Fruit fly (Drosophila melanogaster): ENCODE results near the gene CG31089.

Gene CG31089

dm6 chr3R:25885136-25885535 lies 17.3 kb upstream of the CG31089 start:
- TF ChIP-seq CG12605 (GFP tag; IDR thresholded peaks at IDR 0.05), result no peak
- no peak for TF ChIP-seq CG8159 (tag; optimal IDR thresholded peaks at IDR 0.05)
- peak; percentile 8 for TF ChIP-seq EcR (GFP tag; optimal IDR thresholded peaks at IDR 0.05)
- no peak for TF ChIP-seq Pif1B (GFP tag; optimal IDR thresholded peaks at IDR 0.05)
- TF ChIP-seq Pif1A (GFP tag; optimal IDR thresholded peaks at IDR 0.05), result no peak
- TF ChIP-seq rn (GFP tag; IDR thresholded peaks at IDR 0.05), result no peak

DNA sequence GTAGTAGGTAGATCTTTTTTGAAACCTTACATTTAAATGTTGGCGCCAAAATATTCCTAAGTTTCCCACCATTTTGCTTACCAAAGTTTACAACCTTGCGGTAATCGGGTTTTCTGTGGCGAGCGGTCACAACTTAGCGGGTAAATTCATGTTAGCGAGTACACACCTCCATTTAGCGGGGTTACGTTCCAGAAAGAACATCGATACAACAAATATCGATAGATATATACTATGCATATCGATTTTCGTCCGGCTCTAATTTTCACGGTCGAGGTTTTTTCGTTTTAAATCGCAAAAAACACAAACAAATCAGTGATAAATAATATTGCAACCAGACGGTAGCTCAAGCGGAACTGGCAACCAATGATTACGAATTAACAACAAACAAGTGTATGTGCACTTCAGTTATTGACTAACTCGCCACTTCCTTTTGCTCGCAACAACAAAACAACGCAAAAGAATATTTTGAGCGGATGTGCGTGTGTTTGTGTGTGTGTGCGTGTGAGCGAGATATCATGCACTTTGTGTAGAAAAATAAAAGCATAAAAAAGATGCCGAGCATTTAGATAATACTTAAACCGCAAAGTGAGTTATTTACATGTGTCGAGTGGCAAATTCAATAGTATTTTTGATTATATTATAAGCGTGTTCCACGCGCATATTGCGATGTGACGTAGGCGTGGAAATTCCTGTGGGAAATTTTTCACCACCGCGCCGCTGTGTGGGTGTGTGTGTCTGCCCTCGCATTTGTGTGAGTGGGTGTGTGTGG lies 14.0 kb upstream of the CG31089 start, which contains the start of gene Lnk:
Gene Lnk (plus strand): TSS at position 236 of the 769 bp plus-strand sequence.
- no peak for TF ChIP-seq EcR (GFP tag; optimal IDR thresholded peaks at IDR 0.05)
- no peak for TF ChIP-seq CG4496 (GFP tag; IDR thresholded peaks at IDR 0.05)
- no peak for TF ChIP-seq Snoo (tag; optimal IDR thresholded peaks at IDR 0.05)
- peak; percentile 36 for TF ChIP-seq Pif1B (GFP tag; optimal IDR thresholded peaks at IDR 0.05)
- no peak for TF ChIP-seq fd96Ca (GFP tag; IDR thresholded peaks at IDR 0.05)
- no peak for TF ChIP-seq CG10348 (GFP tag; IDR thresholded peaks at IDR 0.05)
- TF ChIP-seq CG12605 (GFP tag; IDR thresholded peaks at IDR 0.05), result no peak; the same call in 1 of the 2 replicates
- TF ChIP-seq CG14655 (GFP tag; optimal IDR thresholded peaks at IDR 0.05), result no peak
- TF ChIP-seq CG15710 (tag; optimal IDR thresholded peaks at IDR 0.05), result peak; percentile 17
- 0 out of 2 replicates have a peak, but pooled peaks have one; percentile 13 for TF ChIP-seq CG32121 (GFP tag; IDR thresholded peaks at IDR 0.05)
- no peak for TF ChIP-seq rn (GFP tag; IDR thresholded peaks at IDR 0.05)
- TF ChIP-seq CG34367 (tag; optimal IDR thresholded peaks at IDR 0.05), result peak; percentile 42
- peak; percentile 19 for TF ChIP-seq CG8159 (tag; optimal IDR thresholded peaks at IDR 0.05)
- no peak for TF ChIP-seq CG13204 (GFP tag; optimal IDR thresholded peaks at IDR 0.05)
- TF ChIP-seq CG9948 (tag; optimal IDR thresholded peaks at IDR 0.05), result no peak
- no peak for TF ChIP-seq Pif1A (GFP tag; optimal IDR thresholded peaks at IDR 0.05)
- no peak for TF ChIP-seq CG8301 (tag; optimal IDR thresholded peaks at IDR 0.05)
- TF ChIP-seq CG17806 (tag; optimal IDR thresholded peaks at IDR 0.05), result no peak
- TF ChIP-seq D1 (tag; optimal IDR thresholded peaks at IDR 0.05), result no peak
- TF ChIP-seq gl (tag; optimal IDR thresholded peaks at IDR 0.05), result peak; percentile 54
- TF ChIP-seq Ets98B (GFP tag; IDR thresholded peaks at IDR 0.05), result no peak

- TF ChIP-seq CG15710 (tag; optimal IDR thresholded peaks at IDR 0.05) (no peak), D1 (tag; optimal IDR thresholded peaks at IDR 0.05) (peak; percentile 68), CG13204 (GFP tag; optimal IDR thresholded peaks at IDR 0.05) (no peak)
Observed at dm6 chr3R:25893272-25893671, 9.2 kb upstream of the CG31089 start, which contains the start of gene CG5913. Gene CG5913 (plus strand): TSS chr3R:25893495.

DNA sequence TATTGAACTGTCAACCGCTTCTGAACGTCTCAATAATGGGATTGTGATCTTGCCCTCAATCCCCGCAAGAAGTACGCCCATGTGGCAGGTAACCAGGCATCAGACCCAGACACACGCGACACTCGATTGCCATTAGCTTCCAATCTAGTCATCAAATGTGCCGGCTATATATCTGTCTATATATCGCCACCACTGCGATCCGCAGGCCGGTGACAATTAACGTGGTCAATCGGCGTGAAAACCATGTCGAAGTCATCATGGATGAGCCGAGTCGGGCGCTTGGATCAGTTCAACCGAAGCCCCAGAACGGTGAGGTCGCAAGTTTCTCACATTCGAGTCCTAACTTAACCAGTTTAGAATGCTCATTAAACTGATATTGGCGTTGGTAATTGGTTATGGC lies 6.9 kb upstream of the CG31089 start, which contains the start of gene Sodq:
Gene Sodq (plus strand): TSS at position 301 of the 400 bp plus-strand sequence.
- TF ChIP-seq fd96Ca (GFP tag; IDR thresholded peaks at IDR 0.05), result no peak
- TF ChIP-seq CG32121 (GFP tag; IDR thresholded peaks at IDR 0.05), result no peak
- no peak for TF ChIP-seq Pif1A (GFP tag; optimal IDR thresholded peaks at IDR 0.05)
- TF ChIP-seq CG8301 (tag; optimal IDR thresholded peaks at IDR 0.05), result no peak
- TF ChIP-seq Snoo (tag; optimal IDR thresholded peaks at IDR 0.05), result no peak
- no peak for TF ChIP-seq CG14655 (GFP tag; optimal IDR thresholded peaks at IDR 0.05)
- no peak for TF ChIP-seq CG34367 (tag; optimal IDR thresholded peaks at IDR 0.05)
- TF ChIP-seq CG15710 (tag; optimal IDR thresholded peaks at IDR 0.05), result no peak
- TF ChIP-seq CG9948 (tag; optimal IDR thresholded peaks at IDR 0.05), result no peak
- no peak for TF ChIP-seq EcR (GFP tag; optimal IDR thresholded peaks at IDR 0.05)

DNA sequence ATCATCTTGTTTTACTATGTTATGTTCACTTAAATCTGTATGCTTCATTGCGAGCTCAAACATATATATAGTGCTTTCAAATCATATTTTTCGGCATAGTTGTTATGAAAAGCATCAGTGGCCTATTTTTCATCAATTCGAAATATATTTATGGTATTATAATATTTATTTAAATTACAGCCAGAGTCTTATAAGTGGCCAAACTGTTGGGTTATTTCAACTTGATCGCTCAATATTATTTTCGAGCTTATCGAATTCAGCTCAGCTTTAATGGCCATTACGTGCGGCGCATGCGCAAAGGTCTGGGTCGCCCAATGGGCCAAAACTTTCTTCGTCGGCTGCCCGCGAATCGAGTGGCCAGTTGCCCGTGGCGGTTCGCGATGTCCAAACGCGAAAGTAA lies 5.3 kb upstream of the CG31089 start, which contains the start of gene Mco3:
Gene Mco3 (plus strand): TSS at position 301 of the 400 bp plus-strand sequence.
- TF ChIP-seq fd96Ca (GFP tag; IDR thresholded peaks at IDR 0.05) (no peak), CG14655 (GFP tag; optimal IDR thresholded peaks at IDR 0.05) (no peak), CG9948 (tag; optimal IDR thresholded peaks at IDR 0.05) (no peak), Pif1A (GFP tag; optimal IDR thresholded peaks at IDR 0.05) (no peak), rn (GFP tag; IDR thresholded peaks at IDR 0.05) (no peak)

DNA sequence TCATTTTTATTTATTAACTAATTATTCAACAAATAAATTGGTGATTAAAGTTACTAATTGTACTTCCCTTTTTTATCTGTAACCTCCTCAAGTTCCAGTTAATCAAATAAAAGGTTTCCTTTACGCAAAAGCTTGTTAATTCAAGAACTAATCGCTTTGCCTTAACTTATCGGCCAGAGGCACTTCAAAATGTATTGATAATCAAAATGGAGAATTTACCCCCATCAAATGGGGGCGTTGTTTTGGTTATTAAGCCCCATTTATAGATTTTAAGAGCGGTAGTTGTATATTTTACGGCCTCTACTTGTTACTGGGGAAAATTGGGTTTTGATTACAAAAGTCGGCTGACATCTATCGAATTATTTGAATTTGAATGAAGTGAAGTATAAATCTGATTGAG lies 2.8 kb upstream of the CG31089 start, which contains the start of gene CG31091:
Gene CG31091 (plus strand): TSS at position 214 of the 400 bp plus-strand sequence.
- TF ChIP-seq CG32121 (GFP tag; IDR thresholded peaks at IDR 0.05), result no peak
- TF ChIP-seq EcR (GFP tag; optimal IDR thresholded peaks at IDR 0.05), result no peak
- no peak for TF ChIP-seq CG4496 (GFP tag; IDR thresholded peaks at IDR 0.05)
- TF ChIP-seq D1 (tag; optimal IDR thresholded peaks at IDR 0.05), result no peak
- no peak for TF ChIP-seq CG34367 (tag; optimal IDR thresholded peaks at IDR 0.05)
- TF ChIP-seq rn (GFP tag; IDR thresholded peaks at IDR 0.05), result no peak
- no peak for TF ChIP-seq Pif1B (GFP tag; optimal IDR thresholded peaks at IDR 0.05)
- no peak for TF ChIP-seq CG15710 (tag; optimal IDR thresholded peaks at IDR 0.05)
- no peak for TF ChIP-seq CG12605 (GFP tag; IDR thresholded peaks at IDR 0.05)

dm6 chr3R:25906722-25907121 lies 4.3 kb downstream of the CG31089 start, which contains the start of gene kumpel:
Gene kumpel (plus strand): TSS chr3R:25907022.
- TF ChIP-seq D1 (tag; optimal IDR thresholded peaks at IDR 0.05) (no peak), gl (tag; optimal IDR thresholded peaks at IDR 0.05) (no peak), Snoo (tag; optimal IDR thresholded peaks at IDR 0.05) (no peak), CG10348 (GFP tag; IDR thresholded peaks at IDR 0.05) (no peak), CG14655 (GFP tag; optimal IDR thresholded peaks at IDR 0.05) (no peak), CG13204 (GFP tag; optimal IDR thresholded peaks at IDR 0.05) (no peak), Ets98B (GFP tag; IDR thresholded peaks at IDR 0.05) (no peak), Pif1B (GFP tag; optimal IDR thresholded peaks at IDR 0.05) (no peak), CG8159 (tag; optimal IDR thresholded peaks at IDR 0.05) (no peak), Pif1A (GFP tag; optimal IDR thresholded peaks at IDR 0.05) (no peak), CG15710 (tag; optimal IDR thresholded peaks at IDR 0.05) (no peak), CG34367 (tag; optimal IDR thresholded peaks at IDR 0.05) (no peak), CG12605 (GFP tag; IDR thresholded peaks at IDR 0.05) (no peak), fd96Ca (GFP tag; IDR thresholded peaks at IDR 0.05) (no peak), CG17806 (tag; optimal IDR thresholded peaks at IDR 0.05) (no peak), CG9948 (tag; optimal IDR thresholded peaks at IDR 0.05) (no peak), EcR (GFP tag; optimal IDR thresholded peaks at IDR 0.05) (no peak)

Measured in whole organism, pupa.